Worm (Caenorhabditis elegans) whole organism, young adult: Measurements from ENCODE around the gene serp-1.2.

Source experiments
- B0261.1 ChIP-seq: sonication (generic microtip); optimal IDR thresholded peaks from 2 replicates; lab custom pipeline; 2016; ENCODE audit warnings: mild to moderate bottlenecking, missing genetic modification characterization, moderate library complexity, missing compliant biosample characterization
- D2030.7 ChIP-seq: fragments of 200-800 bp; sonication (Bioruptor generic); IDR thresholded peaks from 2 replicates; pipeline ENCODE4 v1.3.6; 2022; ENCODE audit warnings: missing genetic modification reagents, missing genetic modification characterization, missing compliant biosample characterization
- F37B4.10 ChIP-seq: fragments of 200-800 bp; sonication (Bioruptor generic); IDR thresholded peaks from 2 replicates; pipeline ENCODE4 v1.3.6; 2022; ENCODE audit warnings: missing genetic modification characterization, missing compliant biosample characterization
- athp-1 ChIP-seq: sonication (generic microtip); optimal IDR thresholded peaks from 2 replicates; lab custom pipeline; 2017; ENCODE audit warnings: mild to moderate bottlenecking, missing genetic modification characterization, missing compliant biosample characterization
- attf-5 ChIP-seq: fragments of 200-800 bp; sonication (Bioruptor generic); optimal IDR thresholded peaks from 2 replicates; lab custom pipeline; 2018; ENCODE audit warnings: mild to moderate bottlenecking, missing genetic modification characterization, missing compliant biosample characterization
- ceh-27 ChIP-seq: fragments of 200-800 bp; sonication (Bioruptor generic); optimal IDR thresholded peaks from 2 replicates; lab custom pipeline; 2018; ENCODE audit warnings: mild to moderate bottlenecking, missing genetic modification characterization, moderate library complexity, missing compliant biosample characterization
- dpff-1 ChIP-seq: sonication (generic microtip); optimal IDR thresholded peaks from 2 replicates; lab custom pipeline; 2017; ENCODE audit warnings: mild to moderate bottlenecking, missing genetic modification characterization, missing compliant biosample characterization
- nfya-1 ChIP-seq: sonication (generic microtip); optimal IDR thresholded peaks from 2 replicates; lab custom pipeline; 2017; ENCODE audit warnings: antibody characterized with exemption, missing compliant biosample characterization, missing genetic modification characterization, borderline replicate concordance; ENCODE audit not compliant: insufficient read depth
- pha-4 ChIP-seq: fragments of 150-350 bp; sonication (generic microtip); optimal IDR thresholded peaks from 2 replicates; lab custom pipeline; 2014; ENCODE audit warnings: missing biosample characterization, missing genetic modification reagents, missing genetic modification characterization
- repo-1 ChIP-seq: sonication (generic microtip); optimal IDR thresholded peaks from 2 replicates; lab custom pipeline; 2017; ENCODE audit warnings: mild to moderate bottlenecking, missing genetic modification characterization, missing compliant biosample characterization
- unc-130 ChIP-seq: sonication (generic microtip); optimal IDR thresholded peaks from 2 replicates; lab custom pipeline; 2016; ENCODE audit warnings: missing genetic modification reagents, missing genetic modification characterization, missing compliant biosample characterization

DNA sequence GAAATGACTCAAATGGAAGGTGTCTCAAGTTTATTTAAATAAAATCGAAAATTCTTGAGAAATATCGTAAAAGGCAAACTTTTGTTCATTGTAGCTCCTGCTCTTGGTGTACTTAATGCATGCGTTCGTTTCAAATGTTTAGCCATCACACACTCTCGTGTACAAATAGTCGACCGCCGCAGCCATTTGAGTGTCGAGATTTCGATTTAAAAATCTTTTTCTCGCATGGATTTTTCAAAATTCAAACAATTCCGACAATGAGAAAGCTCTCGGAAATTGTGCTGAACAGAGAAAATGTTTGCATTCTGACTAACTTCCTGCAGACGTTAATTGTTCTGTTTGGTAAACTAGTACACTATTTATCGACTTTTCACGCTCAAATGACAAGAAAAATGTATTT, 26.2 kb upstream of the serp-1.2 start:
- TF ChIP-seq attf-5: no peak
- TF ChIP-seq dpff-1 (tag; lab: Kevin White, UChicago): no peak
- no peak for TF ChIP-seq nfya-1 (tag; lab: Kevin White, UChicago)
- no peak for TF ChIP-seq F37B4.10
- no peak for TF ChIP-seq pha-4 (tag; lab: Kevin White, UChicago)
- TF ChIP-seq athp-1 (tag; lab: Kevin White, UChicago): no peak
- TF ChIP-seq repo-1 (tag; lab: Kevin White, UChicago): no peak
- TF ChIP-seq D2030.7 (GFP tag; lab: Robert Waterston, UW): no peak
- no peak for TF ChIP-seq ceh-27 (GFP tag; lab: Kevin White, UChicago)
- no peak for TF ChIP-seq B0261.1 (tag; lab: Kevin White, UChicago)
- no peak for TF ChIP-seq unc-130 (GFP tag; lab: Kevin White, UChicago)
